Fruit fly (Drosophila melanogaster): ENCODE results near the gene eRF1.

eRF1 gene

DNA sequence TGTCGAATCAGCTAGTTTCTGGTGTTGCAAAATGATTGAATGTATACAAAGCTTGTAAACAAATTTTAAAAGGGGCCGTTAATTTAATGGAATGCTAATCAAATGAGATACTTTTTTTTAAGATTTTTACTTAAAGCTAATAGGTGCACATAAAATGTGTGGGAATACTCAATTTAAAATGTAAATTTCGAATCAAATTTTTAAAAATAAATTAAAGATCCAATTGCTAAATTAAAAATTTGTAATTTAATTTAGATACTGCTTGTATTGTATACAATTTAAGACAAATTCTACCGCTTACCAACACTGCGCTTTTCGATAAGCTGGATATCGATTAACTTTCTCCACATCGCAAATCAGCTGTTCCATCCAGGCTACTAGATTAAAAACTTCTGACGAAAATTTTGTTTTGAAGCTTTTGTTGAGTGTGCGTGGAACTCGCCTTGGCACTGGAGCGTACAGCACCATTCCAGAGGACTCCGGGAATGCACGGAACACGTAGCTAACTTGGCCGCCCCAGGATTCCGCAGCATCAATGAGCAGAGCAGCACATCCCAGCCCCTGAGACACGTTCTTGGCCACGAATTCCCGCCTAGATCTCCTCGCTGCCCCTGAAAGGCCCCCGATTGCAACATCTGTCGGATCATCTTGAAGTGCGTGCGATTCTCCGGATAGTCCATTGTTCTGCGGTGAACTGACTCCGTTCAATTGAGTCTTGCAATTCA lies 36.1 kb downstream of the eRF1 start, which contains the start of the genes CG5498 and fbl (continued):
- TF ChIP-seq CG17385 (GFP tag; optimal IDR thresholded peaks at IDR 0.05) (peak; percentile 61), Bdp1 (GFP tag; optimal IDR thresholded peaks at IDR 0.05) (no peak), Max (GFP tag; optimal IDR thresholded peaks at IDR 0.05) (peak; percentile 77), C15 (GFP tag; IDR thresholded peaks at IDR 0.05) (no peak), da (GFP tag; optimal IDR thresholded peaks at IDR 0.05) (no peak), jumu (GFP tag; optimal IDR thresholded peaks at IDR 0.05) (peak; percentile 35), chif (GFP tag; optimal IDR thresholded peaks at IDR 0.05) (peak in 1 of 2 experiments; percentile 24), MESR4 (GFP tag; optimal IDR thresholded peaks at IDR 0.05) (peak; percentile 60), odd (GFP tag; optimal IDR thresholded peaks at IDR 0.05) (peak; percentile 56), Ada2b (GFP tag; IDR thresholded peaks at IDR 0.05) (no peak), CG15479 (GFP tag; optimal IDR thresholded peaks at IDR 0.05) (peak; percentile 33), Dek (tag; optimal IDR thresholded peaks at IDR 0.05) (peak; percentile 35), zfh1 (GFP tag; IDR thresholded peaks at IDR 0.05) (peak; percentile 53; the same call in 2 of the 3 replicates), HLHmδ (GFP tag; optimal IDR thresholded peaks at IDR 0.05) (no peak), sug (tag; optimal IDR thresholded peaks at IDR 0.05) (peak; percentile 68), CG7556 (GFP tag; optimal IDR thresholded peaks at IDR 0.05) (peak; percentile 71), NC2β (GFP tag; optimal IDR thresholded peaks at IDR 0.05) (peak; percentile 18), pros (GFP tag; optimal IDR thresholded peaks at IDR 0.05) (no peak), crc (GFP tag; optimal IDR thresholded peaks at IDR 0.05) (no peak), hkb (optimal IDR thresholded peaks at IDR 0.05) (no peak), hkb (GFP tag; IDR thresholded peaks at IDR 0.05) (0 out of 2 replicates have a peak, but pooled peaks have one; percentile 46), mam (GFP tag; optimal IDR thresholded peaks at IDR 0.05) (peak; percentile 47), CG1529 (GFP tag; optimal IDR thresholded peaks at IDR 0.05) (peak; percentile 32), ham (GFP tag; IDR thresholded peaks at IDR 0.05) (no peak), nau (GFP tag; optimal IDR thresholded peaks at IDR 0.05) (no peak), Meics (GFP tag; optimal IDR thresholded peaks at IDR 0.05) (peak; percentile 71), CG18011 (GFP tag; optimal IDR thresholded peaks at IDR 0.05) (peak; percentile 22), CG1602 (GFP tag; optimal IDR thresholded peaks at IDR 0.05) (peak; percentile 64), CG2116 (GFP tag; optimal IDR thresholded peaks at IDR 0.05) (peak; percentile 76), CG6854 (GFP tag; optimal IDR thresholded peaks at IDR 0.05) (no peak), jigr1 (GFP tag; IDR thresholded peaks at IDR 0.05) (peak; percentile 44; the same call in 1 of the 3 replicates), Neu2 (GFP tag; optimal IDR thresholded peaks at IDR 0.05; ENCODE audit: borderline replicate concordance) (no peak), ase (GFP tag; IDR thresholded peaks at IDR 0.05) (no peak), Taf1 (GFP tag; IDR thresholded peaks at IDR 0.05) (no peak), tup (GFP tag; optimal IDR thresholded peaks at IDR 0.05) (no peak), CG7271 (tag; optimal IDR thresholded peaks at IDR 0.05) (peak; percentile 1), croc (GFP tag; conservative IDR thresholded peaks at IDR 0.05) (no peak), CG2712 (tag; optimal IDR thresholded peaks at IDR 0.05) (peak; percentile 78), fru (optimal IDR thresholded peaks at IDR 0.05) (no peak), Bteb2 (GFP tag; optimal IDR thresholded peaks at IDR 0.05) (peak; percentile 59), Hr78 (GFP tag; optimal IDR thresholded peaks at IDR 0.05) (peak in 1 of 2 experiments; percentile 0), CG2875 (GFP tag; optimal IDR thresholded peaks at IDR 0.05) (no peak), E2f1 (GFP tag; IDR thresholded peaks at IDR 0.05) (no peak; the same call in 1 of the 2 replicates), kay (GFP tag; optimal IDR thresholded peaks at IDR 0.05) (peak; percentile 35), CG10654 (GFP tag; optimal IDR thresholded peaks at IDR 0.05) (peak; percentile 62), prd (optimal IDR thresholded peaks at IDR 0.05) (no peak), prd (GFP tag; IDR thresholded peaks at IDR 0.05) (peak; percentile 63), sc (optimal IDR thresholded peaks at IDR 0.05) (no peak), sc (GFP tag; optimal IDR thresholded peaks at IDR 0.05) (no peak), CHES-1-like (GFP tag; optimal IDR thresholded peaks at IDR 0.05) (peak; percentile 5), tgo (GFP tag; IDR thresholded peaks at IDR 0.05) (peak; percentile 27; the same call in 1 of the 3 replicates)

Measured in whole organism, embryonic.